Fruit fly (Drosophila melanogaster) whole organism: ENCODE data around the gene CG12576.
A peak's percentile ranks its signal among the peaks of the same experiment; 100 is the strongest.
"Not testable (repeated sequence)": the region's sequence is repeated elsewhere in the genome, so short reads cannot be mapped to it uniquely, and the experiment has no call there.

Source experiments
- CG8478 ChIP-seq: fragments of >200 bp; optimal IDR thresholded peaks from 2 replicates; lab custom pipeline; 2018; ENCODE audit warnings: inconsistent platforms
- EcR ChIP-seq, 2 experiments: fragments of >200 bp; optimal IDR thresholded peaks; 2 replicates each; lab custom pipeline; 2017; ENCODE audit warnings: missing biosample characterization in 2 of 2, missing genetic modification characterization in 2 of 2, missing genetic modification reagents in 2 of 2
- pan ChIP-seq: fragments of >200 bp; optimal IDR thresholded peaks from 2 replicates; lab custom pipeline; 2017
- psq ChIP-seq: fragments of >200 bp; optimal IDR thresholded peaks from 2 replicates; lab custom pipeline; 2017

DNA sequence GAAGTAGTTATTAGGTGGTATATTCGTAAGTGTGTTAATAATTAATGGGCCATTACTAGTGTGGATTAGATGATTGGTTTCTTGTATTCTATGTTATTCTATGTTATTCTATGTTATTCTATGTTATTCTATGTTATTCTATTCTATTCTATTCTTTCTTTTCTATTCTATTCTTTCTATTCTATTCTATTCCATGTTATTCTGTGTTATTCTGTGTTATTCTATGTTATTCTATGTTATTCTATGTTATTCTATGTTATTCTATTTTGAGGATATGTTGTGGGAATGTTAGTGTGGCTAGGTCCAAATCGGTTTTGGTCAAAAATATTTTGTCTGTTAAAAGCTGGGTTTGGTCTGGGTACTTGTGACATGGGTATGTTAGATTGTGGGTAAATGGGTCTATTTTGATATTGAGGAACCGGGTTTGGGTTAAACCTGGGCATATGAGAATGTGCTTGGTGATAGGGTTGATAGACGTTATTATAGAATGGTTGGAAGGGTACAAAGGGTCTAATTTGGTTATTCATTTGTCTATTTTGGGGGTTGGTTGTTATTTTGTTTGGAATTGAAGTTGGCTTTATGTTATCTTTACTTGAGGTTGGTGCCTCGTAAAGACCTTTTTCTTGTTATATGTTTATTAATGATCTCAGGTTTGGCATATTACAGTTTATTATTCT lies 49.1 kb downstream of the CG12576 start:
- TF ChIP-seq EcR (GFP tag; optimal IDR thresholded peaks at IDR 0.05; lab: Kevin White, UChicago); CG8478 (lab: Kevin White, UChicago); psq (lab: Kevin White, UChicago): not testable (repeated sequence)
- TF ChIP-seq pan (lab: Kevin White, UChicago) = peak; percentile 99
